Worm (Caenorhabditis elegans) whole organism, young adult: ENCODE results near the gene nlp-51.

ENCODE experiments used
- attf-3 ChIP-seq: fragments of 200-800 bp; sonication (Bioruptor generic); conservative IDR thresholded peaks from 2 replicates; pipeline ENCODE4 v1.3.6; 2022; ENCODE audit warnings: missing genetic modification reagents, missing genetic modification characterization, missing compliant biosample characterization
- ceh-91 ChIP-seq: fragments of 200-800 bp; sonication (Bioruptor generic); IDR thresholded peaks from 2 replicates; pipeline ENCODE4 v1.3.6; 2022; ENCODE audit warnings: missing genetic modification reagents, missing genetic modification characterization, missing compliant biosample characterization
- lsl-1 ChIP-seq: fragments of 200-800 bp; sonication (Bioruptor generic); optimal IDR thresholded peaks from 2 replicates; lab custom pipeline; 2018; ENCODE audit warnings: mild to moderate bottlenecking, missing genetic modification characterization, moderate library complexity, missing compliant biosample characterization
- madf-3 ChIP-seq: fragments of 200-800 bp; sonication (Bioruptor generic); IDR thresholded peaks from 2 replicates; pipeline ENCODE4 v1.3.6; 2022; ENCODE audit warnings: missing genetic modification reagents, missing genetic modification characterization, missing compliant biosample characterization
- nhr-27 ChIP-seq: fragments of 200-800 bp; sonication (Bioruptor generic); optimal IDR thresholded peaks from 2 replicates; lab custom pipeline; 2018; ENCODE audit warnings: mild to moderate bottlenecking, missing genetic modification characterization, moderate library complexity, missing compliant biosample characterization
- pha-4 ChIP-seq: fragments of 150-350 bp; sonication (generic microtip); optimal IDR thresholded peaks from 2 replicates; lab custom pipeline; 2014; ENCODE audit warnings: missing biosample characterization, missing genetic modification reagents, missing genetic modification characterization
- snpc-4 ChIP-seq, 5 experiments: fragments of 150-350 bp in 1 of 5; sonication (generic microtip) in 4 of 5; optimal IDR thresholded peaks; 2 replicates each; lab custom pipeline; 2014 to 2018; ENCODE audit warnings: missing genetic modification characterization in 5 of 5, missing biosample characterization in 3 of 5, antibody characterized with exemption in 2 of 5, mild to moderate bottlenecking in 2 of 5, missing compliant biosample characterization in 2 of 5, missing genotype in 2 of 5, moderate library complexity in 2 of 5, missing genetic modification reagents in 1 of 5
- unc-130 ChIP-seq: sonication (generic microtip); optimal IDR thresholded peaks from 2 replicates; lab custom pipeline; 2016; ENCODE audit warnings: missing genetic modification reagents, missing genetic modification characterization, missing compliant biosample characterization
- ztf-18 ChIP-seq: sonication (generic microtip); optimal IDR thresholded peaks from 2 replicates; lab custom pipeline; 2016; ENCODE audit warnings: missing genotype, mild to moderate bottlenecking, missing genetic modification characterization, missing compliant biosample characterization
- ztf-25 ChIP-seq: fragments of 200-800 bp; sonication (Bioruptor generic); IDR thresholded peaks from 2 replicates; pipeline ENCODE4 v1.3.6; 2022; ENCODE audit warnings: missing genetic modification reagents, missing genetic modification characterization, missing compliant biosample characterization

DNA sequence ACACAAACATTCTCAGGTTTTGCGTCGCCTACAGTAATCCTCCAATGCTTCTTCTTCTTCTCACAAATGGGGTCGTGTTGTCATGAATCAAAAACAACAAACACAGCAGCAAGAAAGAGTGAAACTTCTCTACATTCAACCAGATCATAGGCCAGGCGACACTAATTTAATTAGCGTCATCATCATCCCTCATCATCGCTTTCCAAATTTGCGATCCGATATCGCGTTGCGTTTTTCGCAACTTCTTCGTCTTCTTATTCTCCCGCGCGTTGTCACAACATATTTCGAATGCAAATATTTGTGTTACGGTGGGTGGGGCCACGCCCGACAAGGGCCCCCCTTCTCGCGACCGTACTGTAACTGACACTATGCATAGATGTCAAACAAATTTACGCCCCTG, 33.0 kb downstream of the nlp-51 start:
- TF ChIP-seq ceh-91 (no peak), nhr-27 (tag; lab: Kevin White, UChicago) (no peak), pha-4 (tag; lab: Kevin White, UChicago) (no peak), snpc-4 (GFP tag; optimal IDR thresholded peaks at IDR 0.05; lab: Kevin White, UChicago) (no peak), snpc-4 (tag; optimal IDR thresholded peaks at IDR 0.05; lab: Kevin White, UChicago) (no peak), attf-3 (no peak), lsl-1 (GFP tag; lab: Kevin White, UChicago) (no peak), ztf-25 (no peak), ztf-18 (tag; lab: Kevin White, UChicago) (no peak), unc-130 (no peak), madf-3 (GFP tag; lab: Robert Waterston, UW) (no peak)
